Worm (Caenorhabditis elegans) whole organism, early embryonic: ENCODE measurements around the gene F40A3.3.

ENCODE experiments used
- B0310.2 ChIP-seq: sonication (generic microtip); optimal IDR thresholded peaks from 2 replicates; lab custom pipeline; 2016; ENCODE audit warnings: mild to moderate bottlenecking, missing genetic modification characterization, missing compliant biosample characterization
- F13C5.2 ChIP-seq: sonication (generic microtip); optimal IDR thresholded peaks from 2 replicates; lab custom pipeline; 2017; ENCODE audit warnings: mild to moderate bottlenecking, missing genetic modification characterization, inconsistent platforms, missing compliant biosample characterization
- aly-1 ChIP-seq: sonication (generic microtip); optimal IDR thresholded peaks from 2 replicates; lab custom pipeline; 2016; ENCODE audit warnings: missing genetic modification characterization, missing compliant biosample characterization
- ama-1 ChIP-seq: fragments of 150-350 bp; optimal IDR thresholded peaks from 2 replicates; lab custom pipeline; 2014
- ceh-13 ChIP-seq: fragments of 200-800 bp; sonication (Bioruptor generic); optimal IDR thresholded peaks from 2 replicates; lab custom pipeline; 2018; ENCODE audit warnings: mild to moderate bottlenecking, missing genetic modification characterization, missing compliant biosample characterization
- ceh-36 ChIP-seq: sonication (generic microtip); optimal IDR thresholded peaks from 2 replicates; lab custom pipeline; 2016; ENCODE audit warnings: missing genetic modification characterization, inconsistent platforms, missing compliant biosample characterization
- ets-7 ChIP-seq: sonication (generic microtip); optimal IDR thresholded peaks from 2 replicates; lab custom pipeline; 2016; ENCODE audit warnings: missing genotype, missing genetic modification characterization, missing compliant biosample characterization
- flt-1 ChIP-seq: fragments of 200-800 bp; sonication (Bioruptor generic); IDR thresholded peaks from 2 replicates; pipeline ENCODE4 v1.3.6; 2022; ENCODE audit warnings: missing genetic modification characterization, missing compliant biosample characterization
- hmbx-1 ChIP-seq: sonication (generic microtip); optimal IDR thresholded peaks from 2 replicates; lab custom pipeline; 2016; ENCODE audit warnings: mild to moderate bottlenecking, missing genetic modification characterization, missing compliant biosample characterization
- hmg-4 ChIP-seq: fragments of 200-800 bp; sonication (Bioruptor generic); optimal IDR thresholded peaks from 2 replicates; lab custom pipeline; 2018; ENCODE audit warnings: mild to moderate bottlenecking, missing genetic modification characterization, missing compliant biosample characterization
- hnd-1 ChIP-seq: sonication (generic microtip); optimal IDR thresholded peaks from 2 replicates; lab custom pipeline; 2016; ENCODE audit warnings: missing genetic modification characterization, missing compliant biosample characterization
- pes-1 ChIP-seq: fragments of 200-800 bp; sonication (Bioruptor generic); IDR thresholded peaks from 2 replicates; pipeline ENCODE4 v1.3.6; 2022; ENCODE audit warnings: missing genetic modification reagents, missing genetic modification characterization, missing compliant biosample characterization
- scrt-1 ChIP-seq: fragments of 200-800 bp; sonication (Bioruptor generic); IDR thresholded peaks from 2 replicates; pipeline ENCODE4 v1.3.6; 2022; ENCODE audit warnings: missing genetic modification characterization, missing compliant biosample characterization
- sea-1 ChIP-seq: fragments of 200-800 bp; sonication (Bioruptor generic); conservative IDR thresholded peaks from 2 replicates; pipeline ENCODE4 v1.3.6; 2022; ENCODE audit warnings: missing genetic modification characterization, missing compliant biosample characterization
- tbx-11 ChIP-seq: fragments of 200-800 bp; sonication (Bioruptor generic); IDR thresholded peaks from 2 replicates; pipeline ENCODE4 v1.3.6; 2022; ENCODE audit warnings: missing genetic modification characterization, missing compliant biosample characterization
- tbx-37 ChIP-seq: fragments of 200-800 bp; sonication (Bioruptor generic); conservative IDR thresholded peaks from 2 replicates; pipeline ENCODE4 v1.3.6; 2022; ENCODE audit warnings: missing genetic modification reagents, missing genetic modification characterization, missing compliant biosample characterization
- tra-4 ChIP-seq: sonication (generic microtip); optimal IDR thresholded peaks from 2 replicates; lab custom pipeline; 2017; ENCODE audit warnings: missing genetic modification characterization, missing compliant biosample characterization

F40A3.3 gene

ce11 chrV:7861792-7862191, 15.5 kb upstream of the F40A3.3 start, which contains the start of gene C37C3.17:
Gene C37C3.17, minus strand, starts transcription at chrV:7861892.
- TF ChIP-seq hmg-4 (GFP tag; lab: Kevin White, UChicago) = no peak
- no peak for TF ChIP-seq B0310.2 (tag; lab: Kevin White, UChicago)
- TF ChIP-seq hmbx-1 = no peak
- no peak for TF ChIP-seq flt-1 (GFP tag; lab: Robert Waterston, UW)
- TF ChIP-seq tbx-11 (GFP tag; lab: Robert Waterston, UW) = no peak
- TF ChIP-seq hnd-1 (tag; lab: Kevin White, UChicago) = no peak
- no peak for TF ChIP-seq sea-1 (GFP tag; lab: Robert Waterston, UW)
- TF ChIP-seq tbx-37 (GFP tag; lab: Robert Waterston, UW) = no peak
- no peak for TF ChIP-seq ceh-13 (GFP tag; lab: Kevin White, UChicago)
- TF ChIP-seq ama-1 (lab: Kevin White, UChicago) = no peak
- no peak for TF ChIP-seq ets-7 (tag; lab: Kevin White, UChicago)
- no peak for TF ChIP-seq ceh-36 (tag; lab: Kevin White, UChicago)

ce11 chrV:7863020-7863523, 14.2 kb upstream of the F40A3.3 start, which contains the start of gene C37C3.10:
Gene C37C3.10, minus strand, starts transcription at chrV:7863070.
- no peak for TF ChIP-seq ceh-36 (tag; lab: Kevin White, UChicago)
- TF ChIP-seq hmg-4 (GFP tag; lab: Kevin White, UChicago) = no peak
- no peak for TF ChIP-seq ets-7 (tag; lab: Kevin White, UChicago)
- no peak for TF ChIP-seq sea-1 (GFP tag; lab: Robert Waterston, UW)
- TF ChIP-seq ama-1 (lab: Kevin White, UChicago) = no peak
- no peak for TF ChIP-seq scrt-1
- no peak for TF ChIP-seq tbx-11 (GFP tag; lab: Robert Waterston, UW)

- TF ChIP-seq hnd-1 (tag; lab: Kevin White, UChicago) (no peak), aly-1 (tag; lab: Kevin White, UChicago) (no peak), sea-1 (GFP tag; lab: Robert Waterston, UW) (no peak), hmg-4 (GFP tag; lab: Kevin White, UChicago) (no peak), flt-1 (GFP tag; lab: Robert Waterston, UW) (no peak), scrt-1 (no peak), tbx-37 (GFP tag; lab: Robert Waterston, UW) (no peak), ama-1 (lab: Kevin White, UChicago) (no peak), pes-1 (GFP tag; lab: Robert Waterston, UW) (no peak), B0310.2 (tag; lab: Kevin White, UChicago) (no peak), hmbx-1 (no peak), ets-7 (tag; lab: Kevin White, UChicago) (no peak), tbx-11 (GFP tag; lab: Robert Waterston, UW) (no peak)
Measured at ce11 chrV:7864663-7865062, 12.6 kb upstream of the F40A3.3 start, which contains the start of gene C37C3.11. Gene C37C3.11, minus strand, starts transcription at chrV:7864763.

ce11 chrV:7870707-7871106, 6.5 kb upstream of the F40A3.3 start, which contains the start of gene nipi-4:
Gene nipi-4, minus strand, starts transcription at chrV:7870807.
- TF ChIP-seq hmbx-1 (no peak), tra-4 (tag; lab: Kevin White, UChicago) (no peak)

ce11 chrV:7872945-7873344, 4.3 kb upstream of the F40A3.3 start:
- no peak for TF ChIP-seq pes-1 (GFP tag; lab: Robert Waterston, UW)
- TF ChIP-seq hnd-1 (tag; lab: Kevin White, UChicago) = no peak
- TF ChIP-seq hmg-4 (GFP tag; lab: Kevin White, UChicago) = no peak
- no peak for TF ChIP-seq tbx-11 (GFP tag; lab: Robert Waterston, UW)
- TF ChIP-seq F13C5.2 = no peak
- TF ChIP-seq hmbx-1 = no peak
- TF ChIP-seq flt-1 (GFP tag; lab: Robert Waterston, UW) = no peak
- TF ChIP-seq scrt-1 = no peak
- TF ChIP-seq sea-1 (GFP tag; lab: Robert Waterston, UW) = no peak
- no peak for TF ChIP-seq ceh-13 (GFP tag; lab: Kevin White, UChicago)
- no peak for TF ChIP-seq tra-4 (tag; lab: Kevin White, UChicago)
- TF ChIP-seq ama-1 (lab: Kevin White, UChicago) = no peak
- no peak for TF ChIP-seq tbx-37 (GFP tag; lab: Robert Waterston, UW)
- TF ChIP-seq B0310.2 (tag; lab: Kevin White, UChicago) = no peak
- no peak for TF ChIP-seq aly-1 (tag; lab: Kevin White, UChicago)
- TF ChIP-seq ceh-36 (tag; lab: Kevin White, UChicago) = no peak
- TF ChIP-seq ets-7 (tag; lab: Kevin White, UChicago) = no peak

ce11 chrV:7875456-7875855, 1.8 kb upstream of the F40A3.3 start, which contains the start of gene F40A3.4:
Gene F40A3.4, plus strand, starts transcription at chrV:7875756.
- TF ChIP-seq hmg-4 (GFP tag; lab: Kevin White, UChicago) (no peak), ceh-36 (tag; lab: Kevin White, UChicago) (no peak), ama-1 (lab: Kevin White, UChicago) (no peak), aly-1 (tag; lab: Kevin White, UChicago) (no peak), flt-1 (GFP tag; lab: Robert Waterston, UW) (no peak), hnd-1 (tag; lab: Kevin White, UChicago) (no peak), pes-1 (GFP tag; lab: Robert Waterston, UW) (no peak), tbx-11 (GFP tag; lab: Robert Waterston, UW) (no peak), sea-1 (GFP tag; lab: Robert Waterston, UW) (no peak), B0310.2 (tag; lab: Kevin White, UChicago) (no peak), ets-7 (tag; lab: Kevin White, UChicago) (no peak), scrt-1 (no peak), hmbx-1 (no peak), F13C5.2 (no peak), ceh-13 (GFP tag; lab: Kevin White, UChicago) (no peak), tra-4 (tag; lab: Kevin White, UChicago) (no peak), tbx-37 (GFP tag; lab: Robert Waterston, UW) (no peak)

ce11 chrV:7878411-7878964, 1.2 kb downstream of the F40A3.3 start, which contains the start of gene F40A3.2:
Gene F40A3.2, plus strand, starts transcription at chrV:7878914.
- TF ChIP-seq aly-1 (tag; lab: Kevin White, UChicago) (no peak), ama-1 (lab: Kevin White, UChicago) (no peak), B0310.2 (tag; lab: Kevin White, UChicago) (no peak), hnd-1 (tag; lab: Kevin White, UChicago) (no peak), tra-4 (tag; lab: Kevin White, UChicago) (no peak), hmbx-1 (no peak), ceh-36 (tag; lab: Kevin White, UChicago) (no peak), tbx-37 (GFP tag; lab: Robert Waterston, UW) (no peak), ets-7 (tag; lab: Kevin White, UChicago) (no peak), scrt-1 (no peak)
